Fruit fly (Drosophila melanogaster) whole organism, embryonic: ENCODE results near the gene CG13898.
A peak's percentile ranks its signal among the peaks of the same experiment; 100 is the strongest.

Experiments used
- ATbp ChIP-seq: fragments of 200-800 bp; sonication (Bioruptor generic); optimal IDR thresholded peaks from 2 replicates; lab custom pipeline; 2017; ENCODE audit warnings: missing biosample characterization, mild to moderate bottlenecking, missing genetic modification characterization, missing genetic modification reagents
- Ada2b ChIP-seq: fragments of 200-800 bp; sonication (Bioruptor generic); IDR thresholded peaks from 2 replicates; pipeline ENCODE4 v1.3.6; 2022; ENCODE audit warnings: missing biosample characterization, missing genetic modification characterization
- Atf3 ChIP-seq: fragments of 200-800 bp; sonication (Bioruptor generic); optimal IDR thresholded peaks from 3 replicates; lab custom pipeline; 2016; ENCODE audit warnings: missing biosample characterization, missing genetic modification characterization
- BtbVII ChIP-seq: fragments of 200-800 bp; sonication (Bioruptor generic); optimal IDR thresholded peaks from 3 replicates; lab custom pipeline; 2017; ENCODE audit warnings: missing biosample characterization, mild to moderate bottlenecking, missing genetic modification characterization
- CG10209 ChIP-seq: fragments of 200-800 bp; sonication (Bioruptor generic); optimal IDR thresholded peaks from 3 replicates; lab custom pipeline; 2017; ENCODE audit warnings: missing biosample characterization, mild to moderate bottlenecking, missing genetic modification characterization, missing genetic modification reagents
- CG10366 ChIP-seq: fragments of 200-800 bp; sonication (Bioruptor generic); IDR thresholded peaks from 2 replicates; pipeline ENCODE4 v1.3.6; 2022; ENCODE audit warnings: missing biosample characterization, missing genetic modification characterization
- CG12219 ChIP-seq: fragments of 200-800 bp; sonication (Bioruptor generic); optimal IDR thresholded peaks from 3 replicates; lab custom pipeline; 2018; ENCODE audit warnings: missing biosample characterization, mild to moderate bottlenecking, missing genetic modification characterization
- CG12744 ChIP-seq: fragments of 200-800 bp; sonication (Bioruptor generic); optimal IDR thresholded peaks from 2 replicates; lab custom pipeline; 2016; ENCODE audit warnings: missing biosample characterization, missing genetic modification characterization
- CG14860 ChIP-seq: fragments of 200-800 bp; sonication (Bioruptor generic); IDR thresholded peaks from 3 replicates; pipeline ENCODE4 v1.3.6; 2022; ENCODE audit warnings: missing biosample characterization, missing genetic modification characterization; ENCODE audit not compliant: partially characterized antibody
- CG14965 ChIP-seq: fragments of 200-800 bp; sonication (Bioruptor generic); optimal IDR thresholded peaks from 2 replicates; lab custom pipeline; 2016; ENCODE audit warnings: missing biosample characterization, missing genetic modification characterization, borderline replicate concordance
- CG15514 ChIP-seq: fragments of 200-800 bp; sonication (Bioruptor generic); optimal IDR thresholded peaks from 3 replicates; lab custom pipeline; 2017; ENCODE audit warnings: missing biosample characterization, missing genetic modification characterization, mild to moderate bottlenecking, moderate library complexity, missing genetic modification reagents
- CG1603 ChIP-seq: fragments of 200-800 bp; sonication (Bioruptor generic); optimal IDR thresholded peaks from 2 replicates; lab custom pipeline; 2019; ENCODE audit warnings: missing biosample characterization, mild to moderate bottlenecking, missing genetic modification characterization, moderate library complexity
- CG16815 ChIP-seq: fragments of 200-800 bp; sonication (Bioruptor generic); optimal IDR thresholded peaks from 3 replicates; lab custom pipeline; 2017; ENCODE audit warnings: missing biosample characterization, mild to moderate bottlenecking, missing genetic modification characterization
- CG16863 ChIP-seq: fragments of 200-800 bp; sonication (Bioruptor generic); optimal IDR thresholded peaks from 3 replicates; lab custom pipeline; 2016; ENCODE audit warnings: missing biosample characterization, missing genetic modification characterization
- CG18599 ChIP-seq: fragments of 200-800 bp; sonication (Bioruptor generic); optimal IDR thresholded peaks from 3 replicates; lab custom pipeline; 2017; ENCODE audit warnings: missing biosample characterization, missing genetic modification characterization, mild to moderate bottlenecking, moderate library complexity, missing genetic modification reagents
- CG2120 ChIP-seq: fragments of 200-800 bp; sonication (Bioruptor generic); optimal IDR thresholded peaks from 3 replicates; lab custom pipeline; 2016; ENCODE audit warnings: missing biosample characterization, missing genetic modification characterization
- CG2875 ChIP-seq: fragments of 200-800 bp; sonication (Bioruptor generic); optimal IDR thresholded peaks from 2 replicates; lab custom pipeline; 2017; ENCODE audit warnings: missing biosample characterization, mild to moderate bottlenecking, missing genetic modification characterization, missing genetic modification reagents
- CG4617 ChIP-seq: fragments of 200-800 bp; sonication (Bioruptor generic); optimal IDR thresholded peaks from 3 replicates; lab custom pipeline; 2016; ENCODE audit warnings: missing biosample characterization, missing genetic modification characterization, borderline replicate concordance
- CG5245 ChIP-seq: fragments of 200-800 bp; sonication (Bioruptor generic); optimal IDR thresholded peaks from 3 replicates; lab custom pipeline; 2016; ENCODE audit warnings: missing biosample characterization, missing genetic modification characterization
- CG8388 ChIP-seq: fragments of 200-800 bp; sonication (Bioruptor generic); optimal IDR thresholded peaks from 2 replicates; lab custom pipeline; 2019; ENCODE audit warnings: missing biosample characterization, mild to moderate bottlenecking, missing genetic modification characterization, moderate library complexity
- CG8944 ChIP-seq: fragments of 200-800 bp; sonication (Bioruptor generic); optimal IDR thresholded peaks from 3 replicates; lab custom pipeline; 2016; ENCODE audit warnings: missing biosample characterization, missing genetic modification characterization
- CG9727 ChIP-seq: fragments of 200-800 bp; sonication (Bioruptor generic); optimal IDR thresholded peaks from 3 replicates; lab custom pipeline; 2017; ENCODE audit warnings: missing biosample characterization, mild to moderate bottlenecking, missing genetic modification characterization
- E2f1 ChIP-seq: fragments of 200-800 bp; sonication (Bioruptor generic); IDR thresholded peaks from 2 replicates; pipeline ENCODE4 v1.3.6; 2022; ENCODE audit warnings: missing biosample characterization, missing genetic modification characterization
- H15 ChIP-seq: fragments of 200-800 bp; sonication (Bioruptor generic); IDR thresholded peaks from 3 replicates; pipeline ENCODE4 v1.3.6; 2022; ENCODE audit warnings: missing biosample characterization, missing genetic modification characterization
- Hr51 ChIP-seq, 2 experiments: fragments of 200-800 bp; sonication (Bioruptor generic); optimal IDR thresholded peaks; 2 replicates in 1 of 2; 3 replicates in 1 of 2; lab custom pipeline; 2016 to 2018; ENCODE audit warnings: missing biosample characterization in 2 of 2, missing genetic modification characterization in 2 of 2, mild to moderate bottlenecking in 1 of 2, moderate library complexity in 1 of 2
- Med ChIP-seq: fragments of 200-800 bp; sonication (Bioruptor generic); peaks from one replicate; lab custom pipeline; 2016; ENCODE audit warnings: missing biosample characterization, missing genetic modification characterization, mild to moderate bottlenecking, inconsistent platforms, moderate library complexity
- Nf-YB ChIP-seq: fragments of 200-800 bp; sonication (Bioruptor generic); optimal IDR thresholded peaks from 3 replicates; lab custom pipeline; 2019; ENCODE audit warnings: missing biosample characterization, mild to moderate bottlenecking, missing genetic modification characterization, moderate library complexity
- Sox102F ChIP-seq: fragments of 200-800 bp; sonication (Bioruptor generic); optimal IDR thresholded peaks from 2 replicates; lab custom pipeline; 2018; ENCODE audit warnings: missing biosample characterization, mild to moderate bottlenecking, missing genetic modification characterization, moderate library complexity
- Xrp1 ChIP-seq: fragments of 200-800 bp; sonication (Bioruptor generic); IDR thresholded peaks from 2 replicates; pipeline ENCODE4 v1.3.6; 2022; ENCODE audit warnings: missing biosample characterization, missing genetic modification characterization
- bsh ChIP-seq, 2 experiments: fragments of 200-800 bp; sonication (Bioruptor generic); optimal IDR thresholded peaks; 2 replicates each; lab custom pipeline; 2017 to 2018; ENCODE audit warnings: mild to moderate bottlenecking in 2 of 2, missing biosample characterization in 2 of 2, missing genetic modification characterization in 2 of 2, moderate library complexity in 1 of 2
- caup ChIP-seq: fragments of 200-800 bp; sonication (Bioruptor generic); optimal IDR thresholded peaks from 3 replicates; lab custom pipeline; 2017; ENCODE audit warnings: missing biosample characterization, mild to moderate bottlenecking, missing genetic modification characterization, moderate library complexity; ENCODE audit not compliant: severe bottlenecking
- da ChIP-seq: fragments of 200-800 bp; sonication (Bioruptor generic); optimal IDR thresholded peaks from 2 replicates; lab custom pipeline; 2016; ENCODE audit warnings: missing biosample characterization, missing genetic modification characterization
- dan ChIP-seq: fragments of 200-800 bp; sonication (Bioruptor generic); IDR thresholded peaks from 2 replicates; pipeline ENCODE4 v1.3.6; 2022; ENCODE audit warnings: missing biosample characterization, missing genetic modification characterization
- dimm ChIP-seq: fragments of 200-800 bp; sonication (Bioruptor generic); IDR thresholded peaks from 2 replicates; pipeline ENCODE4 v1.3.6; 2022; ENCODE audit warnings: missing biosample characterization, missing genetic modification characterization
- dmrt99B ChIP-seq: fragments of 200-800 bp; sonication (Bioruptor generic); optimal IDR thresholded peaks from 2 replicates; lab custom pipeline; 2018; ENCODE audit warnings: missing biosample characterization, mild to moderate bottlenecking, missing genetic modification characterization, moderate library complexity
- ewg ChIP-seq: fragments of 200-800 bp; sonication (Bioruptor generic); optimal IDR thresholded peaks from 3 replicates; lab custom pipeline; 2017; ENCODE audit warnings: mild to moderate bottlenecking, missing biosample characterization, missing genetic modification reagents, missing genetic modification characterization
- fd3F ChIP-seq: fragments of 200-800 bp; sonication (Bioruptor generic); optimal IDR thresholded peaks from 2 replicates; lab custom pipeline; 2018; ENCODE audit warnings: missing biosample characterization, mild to moderate bottlenecking, missing genetic modification characterization, moderate library complexity
- fd64A ChIP-seq: fragments of 200-800 bp; sonication (Bioruptor generic); optimal IDR thresholded peaks from 3 replicates; lab custom pipeline; 2018; ENCODE audit warnings: missing biosample characterization, mild to moderate bottlenecking, missing genetic modification characterization
- gem ChIP-seq: fragments of 200-800 bp; sonication (Bioruptor generic); optimal IDR thresholded peaks from 2 replicates; lab custom pipeline; 2019; ENCODE audit warnings: missing biosample characterization, mild to moderate bottlenecking, missing genetic modification characterization, moderate library complexity
- kah ChIP-seq: fragments of 200-800 bp; sonication (Bioruptor generic); optimal IDR thresholded peaks from 2 replicates; lab custom pipeline; 2018; ENCODE audit warnings: missing biosample characterization, mild to moderate bottlenecking, missing genetic modification characterization
- lilli ChIP-seq: fragments of 200-800 bp; sonication (Bioruptor generic); optimal IDR thresholded peaks from 3 replicates; lab custom pipeline; 2016; ENCODE audit warnings: missing biosample characterization, missing genetic modification characterization
- mam ChIP-seq: fragments of 200-800 bp; sonication (Bioruptor generic); optimal IDR thresholded peaks from 3 replicates; lab custom pipeline; 2016; ENCODE audit warnings: missing biosample characterization, missing genetic modification characterization
- org-1 ChIP-seq: fragments of 200-800 bp; sonication (Bioruptor generic); optimal IDR thresholded peaks from 2 replicates; lab custom pipeline; 2017; ENCODE audit warnings: missing biosample characterization, missing genetic modification characterization
- prd ChIP-seq, 3 experiments: fragments of >200 bp in 2 of 3; fragments of 200-800 bp in 1 of 3; sonication (Bioruptor generic) in 1 of 3; optimal IDR thresholded peaks in 2 of 3; IDR thresholded peaks in 1 of 3; 2 replicates in 2 of 3; 3 replicates in 1 of 3; pipeline versions ENCODE4 v1.3.6 to Lab custom; 2017 to 2022; ENCODE audit warnings: missing biosample characterization in 1 of 3, missing genetic modification characterization in 1 of 3
- shn ChIP-seq: fragments of 200-800 bp; sonication (Bioruptor generic); optimal IDR thresholded peaks from 3 replicates; lab custom pipeline; 2016; ENCODE audit warnings: missing biosample characterization, missing genetic modification characterization
- sim ChIP-seq: fragments of 200-800 bp; sonication (Bioruptor generic); IDR thresholded peaks from 2 replicates; pipeline ENCODE4 v1.3.6; 2022; ENCODE audit warnings: missing biosample characterization, missing genetic modification characterization
- slbo ChIP-seq: fragments of 200-800 bp; sonication (Bioruptor generic); IDR thresholded peaks from 2 replicates; pipeline ENCODE4 v1.3.6; 2022; ENCODE audit warnings: missing biosample characterization, missing genetic modification characterization
- zen ChIP-seq: fragments of 200-800 bp; sonication (Bioruptor generic); optimal IDR thresholded peaks from 3 replicates; lab custom pipeline; 2018; ENCODE audit warnings: missing biosample characterization, mild to moderate bottlenecking, missing genetic modification characterization, moderate library complexity
- zen2 ChIP-seq: fragments of 200-800 bp; sonication (Bioruptor generic); IDR thresholded peaks from 3 replicates; pipeline ENCODE4 v1.3.6; 2022; ENCODE audit warnings: missing biosample characterization, missing genetic modification characterization; ENCODE audit not compliant: partially characterized antibody

CG13898 gene

DNA sequence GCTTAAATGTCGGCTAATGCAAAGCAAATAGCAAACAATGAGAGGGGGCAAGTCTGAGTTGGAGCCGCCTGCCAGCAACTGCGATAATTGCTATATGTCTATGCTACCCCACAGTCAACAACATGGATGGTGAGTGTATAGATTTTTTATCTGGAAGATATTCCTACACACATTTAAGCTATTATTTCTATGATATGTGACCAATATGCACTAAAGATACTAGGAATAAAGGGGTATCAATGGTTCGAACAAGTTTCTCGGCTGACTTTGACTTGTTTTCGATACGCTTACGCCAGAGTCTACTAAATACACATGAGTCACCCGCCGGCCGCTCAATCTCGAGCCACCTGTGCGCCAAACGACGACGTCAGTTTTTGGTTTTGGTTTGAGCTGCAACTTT, 24.9 kb downstream of the CG13898 start (continued):
- no peak for TF ChIP-seq CG16815 (GFP tag; lab: Kevin White, UChicago)
- TF ChIP-seq prd (optimal IDR thresholded peaks at IDR 0.05; lab: Kevin White, UChicago): no peak
- TF ChIP-seq prd (GFP tag; IDR thresholded peaks at IDR 0.05; lab: Robert Waterston, UW): 0 out of 3 replicates have a peak, but pooled peaks have one; percentile 14
- TF ChIP-seq lilli (GFP tag; lab: Kevin White, UChicago): peak; percentile 41
- TF ChIP-seq zen2 (GFP tag; lab: Robert Waterston, UW): no peak
- peak; percentile 1 for TF ChIP-seq caup (GFP tag; lab: Kevin White, UChicago)
- no peak for TF ChIP-seq zen (tag; lab: Kevin White, UChicago)
- TF ChIP-seq E2f1 (GFP tag; lab: Robert Waterston, UW): no peak
- peak; percentile 17 for TF ChIP-seq CG2875
- TF ChIP-seq shn (GFP tag; lab: Kevin White, UChicago): peak; percentile 17
- TF ChIP-seq slbo (GFP tag; lab: Robert Waterston, UW): peak; percentile 48
- TF ChIP-seq CG14965 (GFP tag; lab: Kevin White, UChicago): no peak
- TF ChIP-seq ATbp (GFP tag; lab: Kevin White, UChicago): peak; percentile 12
- peak; percentile 11 for TF ChIP-seq org-1 (GFP tag; lab: Kevin White, UChicago)
- no peak for TF ChIP-seq Xrp1
- no peak for TF ChIP-seq CG4617 (GFP tag; lab: Kevin White, UChicago)
- TF ChIP-seq CG12219 (GFP tag; lab: Kevin White, UChicago): peak; percentile 3
- TF ChIP-seq ewg: peak; percentile 15
- no peak for TF ChIP-seq Nf-YB (GFP tag; lab: Kevin White, UChicago)
- TF ChIP-seq CG2120 (GFP tag; lab: Kevin White, UChicago): peak; percentile 23
- TF ChIP-seq CG18599: peak; percentile 28
- peak; percentile 57 for TF ChIP-seq CG1603 (tag; lab: Kevin White, UChicago)
- TF ChIP-seq sim: no peak
- TF ChIP-seq H15: no peak
- TF ChIP-seq CG16863 (GFP tag; lab: Kevin White, UChicago): peak; percentile 22
- TF ChIP-seq Sox102F (GFP tag; lab: Kevin White, UChicago): peak; percentile 59
- no peak for TF ChIP-seq CG5245 (GFP tag; lab: Kevin White, UChicago)
- TF ChIP-seq CG10366 (GFP tag; lab: Robert Waterston, UW): peak; percentile 51; the same call in 1 of the 2 replicates
- TF ChIP-seq dimm (GFP tag; lab: Robert Waterston, UW): 0 out of 2 replicates have a peak, but pooled peaks have one; percentile 40
- peak; percentile 6 for TF ChIP-seq BtbVII
- peak; percentile 2 to 69 for TF ChIP-seq Hr51 (GFP tag; optimal IDR thresholded peaks at IDR 0.05; lab: Kevin White, UChicago)
- no peak for TF ChIP-seq CG14860 (GFP tag; lab: Robert Waterston, UW)
- peak; percentile 19 for TF ChIP-seq CG15514
- peak; percentile 32 for TF ChIP-seq CG8944 (GFP tag; lab: Kevin White, UChicago)
- TF ChIP-seq kah: no peak
- no peak for TF ChIP-seq da (GFP tag; lab: Kevin White, UChicago)
- TF ChIP-seq CG10209 (GFP tag; lab: Kevin White, UChicago): peak; percentile 31
- TF ChIP-seq Atf3: peak; percentile 21
- TF ChIP-seq fd3F: peak; percentile 30
- no peak for TF ChIP-seq CG9727
- no peak for TF ChIP-seq dan (GFP tag; lab: Robert Waterston, UW)
- TF ChIP-seq gem (tag; lab: Kevin White, UChicago): peak; percentile 34
- peak in 1 of 2 experiments; percentile 18 for TF ChIP-seq bsh (GFP tag; optimal IDR thresholded peaks at IDR 0.05; lab: Kevin White, UChicago)
- TF ChIP-seq mam: peak; percentile 9
- peak; percentile 4 for TF ChIP-seq dmrt99B (tag; lab: Kevin White, UChicago)
- 0 out of 2 replicates have a peak, but pooled peaks have one; percentile 24 for TF ChIP-seq Ada2b
- TF ChIP-seq fd64A (GFP tag; lab: Kevin White, UChicago): no peak
- TF ChIP-seq CG8388 (GFP tag; lab: Kevin White, UChicago): peak; percentile 6
- TF ChIP-seq Med: peak; percentile 32
- no peak for TF ChIP-seq CG12744 (GFP tag; lab: Kevin White, UChicago)
